Worm (Caenorhabditis elegans) whole organism, early embryonic: ENCODE data around the gene lrch-1.

Experiments used
- B0310.2 ChIP-seq: sonication (generic microtip); optimal IDR thresholded peaks from 2 replicates; lab custom pipeline; 2016; ENCODE audit warnings: mild to moderate bottlenecking, missing genetic modification characterization, missing compliant biosample characterization
- F13C5.2 ChIP-seq: sonication (generic microtip); optimal IDR thresholded peaks from 2 replicates; lab custom pipeline; 2017; ENCODE audit warnings: mild to moderate bottlenecking, missing genetic modification characterization, inconsistent platforms, missing compliant biosample characterization
- aly-1 ChIP-seq: sonication (generic microtip); optimal IDR thresholded peaks from 2 replicates; lab custom pipeline; 2016; ENCODE audit warnings: missing genetic modification characterization, missing compliant biosample characterization
- ama-1 ChIP-seq: fragments of 150-350 bp; optimal IDR thresholded peaks from 2 replicates; lab custom pipeline; 2014
- ceh-13 ChIP-seq: fragments of 200-800 bp; sonication (Bioruptor generic); optimal IDR thresholded peaks from 2 replicates; lab custom pipeline; 2018; ENCODE audit warnings: mild to moderate bottlenecking, missing genetic modification characterization, missing compliant biosample characterization
- ceh-36 ChIP-seq: sonication (generic microtip); optimal IDR thresholded peaks from 2 replicates; lab custom pipeline; 2016; ENCODE audit warnings: missing genetic modification characterization, inconsistent platforms, missing compliant biosample characterization
- ets-7 ChIP-seq: sonication (generic microtip); optimal IDR thresholded peaks from 2 replicates; lab custom pipeline; 2016; ENCODE audit warnings: missing genotype, missing genetic modification characterization, missing compliant biosample characterization
- flt-1 ChIP-seq: fragments of 200-800 bp; sonication (Bioruptor generic); IDR thresholded peaks from 2 replicates; pipeline ENCODE4 v1.3.6; 2022; ENCODE audit warnings: missing genetic modification characterization, missing compliant biosample characterization
- hmbx-1 ChIP-seq: sonication (generic microtip); optimal IDR thresholded peaks from 2 replicates; lab custom pipeline; 2016; ENCODE audit warnings: mild to moderate bottlenecking, missing genetic modification characterization, missing compliant biosample characterization
- hmg-4 ChIP-seq: fragments of 200-800 bp; sonication (Bioruptor generic); optimal IDR thresholded peaks from 2 replicates; lab custom pipeline; 2018; ENCODE audit warnings: mild to moderate bottlenecking, missing genetic modification characterization, missing compliant biosample characterization
- hnd-1 ChIP-seq: sonication (generic microtip); optimal IDR thresholded peaks from 2 replicates; lab custom pipeline; 2016; ENCODE audit warnings: missing genetic modification characterization, missing compliant biosample characterization
- pes-1 ChIP-seq: fragments of 200-800 bp; sonication (Bioruptor generic); IDR thresholded peaks from 2 replicates; pipeline ENCODE4 v1.3.6; 2022; ENCODE audit warnings: missing genetic modification reagents, missing genetic modification characterization, missing compliant biosample characterization
- scrt-1 ChIP-seq: fragments of 200-800 bp; sonication (Bioruptor generic); IDR thresholded peaks from 2 replicates; pipeline ENCODE4 v1.3.6; 2022; ENCODE audit warnings: missing genetic modification characterization, missing compliant biosample characterization
- sea-1 ChIP-seq: fragments of 200-800 bp; sonication (Bioruptor generic); conservative IDR thresholded peaks from 2 replicates; pipeline ENCODE4 v1.3.6; 2022; ENCODE audit warnings: missing genetic modification characterization, missing compliant biosample characterization
- tbx-11 ChIP-seq: fragments of 200-800 bp; sonication (Bioruptor generic); IDR thresholded peaks from 2 replicates; pipeline ENCODE4 v1.3.6; 2022; ENCODE audit warnings: missing genetic modification characterization, missing compliant biosample characterization
- tbx-37 ChIP-seq: fragments of 200-800 bp; sonication (Bioruptor generic); conservative IDR thresholded peaks from 2 replicates; pipeline ENCODE4 v1.3.6; 2022; ENCODE audit warnings: missing genetic modification reagents, missing genetic modification characterization, missing compliant biosample characterization
- tra-4 ChIP-seq: sonication (generic microtip); optimal IDR thresholded peaks from 2 replicates; lab custom pipeline; 2017; ENCODE audit warnings: missing genetic modification characterization, missing compliant biosample characterization

The lrch-1 gene

ce11 chrX:6187848-6188247, 28.6 kb downstream of the lrch-1 start, which contains the start of gene T13C5.10:
Gene T13C5.10, plus strand, starts transcription at chrX:6188148.
- no peak for TF ChIP-seq ets-7 (tag; lab: Kevin White, UChicago)
- no peak for TF ChIP-seq ceh-13 (GFP tag; lab: Kevin White, UChicago)
- TF ChIP-seq pes-1 (GFP tag; lab: Robert Waterston, UW): no peak
- TF ChIP-seq F13C5.2 (tag; lab: Kevin White, UChicago): no peak
- no peak for TF ChIP-seq hnd-1 (tag; lab: Kevin White, UChicago)
- TF ChIP-seq ceh-36 (tag; lab: Kevin White, UChicago): no peak
- no peak for TF ChIP-seq tra-4 (tag; lab: Kevin White, UChicago)
- no peak for TF ChIP-seq tbx-37
- TF ChIP-seq ama-1 (lab: Kevin White, UChicago): no peak
- no peak for TF ChIP-seq hmbx-1 (tag; lab: Kevin White, UChicago)
- no peak for TF ChIP-seq tbx-11 (GFP tag; lab: Robert Waterston, UW)
- no peak for TF ChIP-seq scrt-1 (GFP tag; lab: Robert Waterston, UW)
- no peak for TF ChIP-seq B0310.2 (tag; lab: Kevin White, UChicago)
- TF ChIP-seq hmg-4 (GFP tag; lab: Kevin White, UChicago): no peak
- no peak for TF ChIP-seq flt-1 (GFP tag; lab: Robert Waterston, UW)
- no peak for TF ChIP-seq aly-1 (tag; lab: Kevin White, UChicago)
- TF ChIP-seq sea-1 (GFP tag; lab: Robert Waterston, UW): no peak

- no peak for TF ChIP-seq sea-1 (GFP tag; lab: Robert Waterston, UW)
Observed at ce11 chrX:6184709-6185108, 31.7 kb downstream of the lrch-1 start, which contains the start of gene T13C5.2. Gene T13C5.2, plus strand, starts transcription at chrX:6185009.

ce11 chrX:6180293-6180692, 36.2 kb downstream of the lrch-1 start, which contains the start of gene T13C5.7:
Gene T13C5.7, plus strand, starts transcription at chrX:6180593.
- no peak for TF ChIP-seq tbx-11 (GFP tag; lab: Robert Waterston, UW)
- no peak for TF ChIP-seq ceh-13 (GFP tag; lab: Kevin White, UChicago)
- no peak for TF ChIP-seq aly-1 (tag; lab: Kevin White, UChicago)
- no peak for TF ChIP-seq tra-4 (tag; lab: Kevin White, UChicago)
- TF ChIP-seq pes-1 (GFP tag; lab: Robert Waterston, UW): no peak
- no peak for TF ChIP-seq ceh-36 (tag; lab: Kevin White, UChicago)
- no peak for TF ChIP-seq hmg-4 (GFP tag; lab: Kevin White, UChicago)
- no peak for TF ChIP-seq tbx-37
- TF ChIP-seq B0310.2 (tag; lab: Kevin White, UChicago): no peak

ce11 chrX:6178989-6179388, 37.5 kb downstream of the lrch-1 start:
- TF ChIP-seq ama-1 (lab: Kevin White, UChicago) (no peak), hnd-1 (tag; lab: Kevin White, UChicago) (no peak), ets-7 (tag; lab: Kevin White, UChicago) (no peak), tbx-11 (GFP tag; lab: Robert Waterston, UW) (no peak), tra-4 (tag; lab: Kevin White, UChicago) (no peak), sea-1 (GFP tag; lab: Robert Waterston, UW) (no peak), aly-1 (tag; lab: Kevin White, UChicago) (no peak), pes-1 (GFP tag; lab: Robert Waterston, UW) (no peak), scrt-1 (GFP tag; lab: Robert Waterston, UW) (no peak), tbx-37 (no peak), F13C5.2 (tag; lab: Kevin White, UChicago) (no peak), ceh-36 (tag; lab: Kevin White, UChicago) (no peak), flt-1 (GFP tag; lab: Robert Waterston, UW) (no peak), hmg-4 (GFP tag; lab: Kevin White, UChicago) (no peak), hmbx-1 (tag; lab: Kevin White, UChicago) (no peak), B0310.2 (tag; lab: Kevin White, UChicago) (no peak), ceh-13 (GFP tag; lab: Kevin White, UChicago) (no peak)

ce11 chrX:6177944-6178566, 38.4 kb downstream of the lrch-1 start, which contains the start of the genes T25B2.4 and T13C5.3:
Gene T25B2.4, plus strand, starts transcription at chrX:6178244.
Gene T13C5.3, plus strand, starts transcription at chrX:6178516.
- TF ChIP-seq tbx-11 (GFP tag; lab: Robert Waterston, UW) (no peak), tbx-37 (no peak), ama-1 (lab: Kevin White, UChicago) (no peak), sea-1 (GFP tag; lab: Robert Waterston, UW) (no peak)

ce11 chrX:6175829-6176228, 40.6 kb downstream of the lrch-1 start, which contains the start of gene T25B2.3:
Gene T25B2.3, plus strand, starts transcription at chrX:6176129.
- no peak for TF ChIP-seq hnd-1 (tag; lab: Kevin White, UChicago)
- no peak for TF ChIP-seq flt-1 (GFP tag; lab: Robert Waterston, UW)
- TF ChIP-seq scrt-1 (GFP tag; lab: Robert Waterston, UW): no peak
- no peak for TF ChIP-seq pes-1 (GFP tag; lab: Robert Waterston, UW)
- TF ChIP-seq ceh-36 (tag; lab: Kevin White, UChicago): no peak
- TF ChIP-seq tbx-37: no peak
- TF ChIP-seq sea-1 (GFP tag; lab: Robert Waterston, UW): no peak
- no peak for TF ChIP-seq ama-1 (lab: Kevin White, UChicago)
- no peak for TF ChIP-seq hmg-4 (GFP tag; lab: Kevin White, UChicago)

ce11 chrX:6173656-6174055, 42.8 kb downstream of the lrch-1 start, which contains the start of gene T25B2.1:
Gene T25B2.1, plus strand, starts transcription at chrX:6173956.
- TF ChIP-seq scrt-1 (GFP tag; lab: Robert Waterston, UW) (no peak), sea-1 (GFP tag; lab: Robert Waterston, UW) (no peak), hmg-4 (GFP tag; lab: Kevin White, UChicago) (no peak), flt-1 (GFP tag; lab: Robert Waterston, UW) (no peak), pes-1 (GFP tag; lab: Robert Waterston, UW) (no peak), ceh-36 (tag; lab: Kevin White, UChicago) (no peak), B0310.2 (tag; lab: Kevin White, UChicago) (no peak), ama-1 (lab: Kevin White, UChicago) (no peak), aly-1 (tag; lab: Kevin White, UChicago) (no peak), hmbx-1 (tag; lab: Kevin White, UChicago) (no peak), tbx-11 (GFP tag; lab: Robert Waterston, UW) (no peak)
